Fruit fly (Drosophila melanogaster) whole organism, prepupa: ENCODE measurements around the gene CG42710.

Experiments
- Blimp-1 ChIP-seq: fragments of 200-800 bp; sonication (Bioruptor generic); optimal IDR thresholded peaks from 3 replicates; lab custom pipeline; 2017; ENCODE audit warnings: missing biosample characterization, missing genetic modification characterization, mild to moderate bottlenecking, moderate library complexity, missing genetic modification reagents
- CG10669 ChIP-seq: fragments of 200-800 bp; sonication (Bioruptor generic); optimal IDR thresholded peaks from 3 replicates; lab custom pipeline; 2018; ENCODE audit warnings: missing biosample characterization, mild to moderate bottlenecking, missing genetic modification characterization, moderate library complexity
- CG11762 ChIP-seq: fragments of 200-800 bp; sonication (Bioruptor generic); optimal IDR thresholded peaks from 3 replicates; lab custom pipeline; 2016; ENCODE audit warnings: missing biosample characterization, missing genetic modification characterization; ENCODE audit not compliant: insufficient read depth
- CG15336 ChIP-seq: fragments of 200-800 bp; sonication (Bioruptor generic); IDR thresholded peaks from 2 replicates; pipeline ENCODE4 v1.3.6; 2022; ENCODE audit warnings: missing biosample characterization, missing genetic modification characterization
- CG1621 ChIP-seq: fragments of 200-800 bp; sonication (Bioruptor generic); optimal IDR thresholded peaks from 3 replicates; lab custom pipeline; 2018; ENCODE audit warnings: missing biosample characterization, mild to moderate bottlenecking, missing genetic modification characterization
- CG16779 ChIP-seq: fragments of 200-800 bp; sonication (Bioruptor generic); optimal IDR thresholded peaks from 3 replicates; lab custom pipeline; 2017; ENCODE audit warnings: missing biosample characterization, mild to moderate bottlenecking, missing genetic modification characterization
- CG31627 ChIP-seq: fragments of 200-800 bp; sonication (Bioruptor generic); optimal IDR thresholded peaks from 3 replicates; lab custom pipeline; 2016; ENCODE audit warnings: missing biosample characterization, missing genetic modification characterization
- CG32006 ChIP-seq: fragments of 200-800 bp; sonication (Bioruptor generic); optimal IDR thresholded peaks from 3 replicates; lab custom pipeline; 2017; ENCODE audit warnings: missing biosample characterization, mild to moderate bottlenecking, missing genetic modification characterization
- CG34406 ChIP-seq: fragments of 200-800 bp; sonication (Bioruptor generic); optimal IDR thresholded peaks from 3 replicates; lab custom pipeline; 2016; ENCODE audit warnings: missing biosample characterization, missing genetic modification characterization
- CG6163 ChIP-seq: fragments of 200-800 bp; sonication (Bioruptor generic); IDR thresholded peaks from 3 replicates; pipeline ENCODE4 v1.3.6; 2022; ENCODE audit warnings: missing biosample characterization, missing genetic modification characterization
- CG6276 ChIP-seq: fragments of 200-800 bp; sonication (Bioruptor generic); optimal IDR thresholded peaks from 2 replicates; lab custom pipeline; 2017; ENCODE audit warnings: missing biosample characterization, mild to moderate bottlenecking, missing genetic modification characterization
- CG6792 ChIP-seq: fragments of 200-800 bp; sonication (Bioruptor generic); optimal IDR thresholded peaks from 3 replicates; lab custom pipeline; 2016; ENCODE audit warnings: missing biosample characterization, missing genetic modification characterization
- CG8319 ChIP-seq: fragments of 200-800 bp; sonication (Bioruptor generic); optimal IDR thresholded peaks from 3 replicates; lab custom pipeline; 2016; ENCODE audit warnings: missing biosample characterization, missing genetic modification characterization
- CG8632 ChIP-seq: fragments of 200-800 bp; sonication (Bioruptor generic); optimal IDR thresholded peaks from 3 replicates; lab custom pipeline; 2016; ENCODE audit warnings: missing biosample characterization, missing genetic modification characterization
- Eip75B ChIP-seq: fragments of 200-800 bp; sonication (Bioruptor generic); optimal IDR thresholded peaks from 3 replicates; lab custom pipeline; 2016; ENCODE audit warnings: missing biosample characterization, missing genetic modification characterization
- Eip78C ChIP-seq: fragments of 200-800 bp; sonication (Bioruptor generic); peaks from one replicate; lab custom pipeline; 2016; ENCODE audit warnings: missing biosample characterization, missing genetic modification characterization
- Eip93F ChIP-seq: fragments of 200-800 bp; sonication (Bioruptor generic); optimal IDR thresholded peaks from 2 replicates; lab custom pipeline; 2016; ENCODE audit warnings: missing biosample characterization, mild to moderate bottlenecking, missing genetic modification characterization
- Gug ChIP-seq: fragments of 200-800 bp; sonication (Bioruptor generic); IDR thresholded peaks from 2 replicates; pipeline ENCODE4 v1.3.6; 2022; ENCODE audit warnings: missing biosample characterization, missing genetic modification characterization
- Hr39 ChIP-seq: fragments of 200-800 bp; sonication (Bioruptor generic); optimal IDR thresholded peaks from 2 replicates; lab custom pipeline; 2016; ENCODE audit warnings: missing biosample characterization, missing genetic modification characterization
- Hr4 ChIP-seq: fragments of 200-800 bp; sonication (Bioruptor generic); optimal IDR thresholded peaks from 3 replicates; lab custom pipeline; 2016; ENCODE audit warnings: missing biosample characterization, missing genetic modification characterization
- OdsH ChIP-seq: fragments of 200-800 bp; sonication (Bioruptor generic); optimal IDR thresholded peaks from 3 replicates; lab custom pipeline; 2016; ENCODE audit warnings: missing biosample characterization, missing genetic modification characterization
- Smox ChIP-seq: fragments of 200-800 bp; sonication (Bioruptor generic); optimal IDR thresholded peaks from 3 replicates; lab custom pipeline; 2016; ENCODE audit warnings: missing biosample characterization, missing genetic modification characterization
- Sox102F ChIP-seq: fragments of 200-800 bp; sonication (Bioruptor generic); optimal IDR thresholded peaks from 2 replicates; lab custom pipeline; 2016; ENCODE audit warnings: missing biosample characterization, mild to moderate bottlenecking, missing genetic modification characterization
- Sox14 ChIP-seq: fragments of 200-800 bp; sonication (Bioruptor generic); optimal IDR thresholded peaks from 3 replicates; lab custom pipeline; 2016; ENCODE audit warnings: missing biosample characterization, missing genetic modification characterization
- achi ChIP-seq: fragments of 200-800 bp; sonication (Bioruptor generic); optimal IDR thresholded peaks from 3 replicates; lab custom pipeline; 2016; ENCODE audit warnings: missing biosample characterization, missing genetic modification characterization
- acj6 ChIP-seq: fragments of 200-800 bp; sonication (Bioruptor generic); optimal IDR thresholded peaks from 3 replicates; lab custom pipeline; 2016; ENCODE audit warnings: missing biosample characterization, missing genetic modification characterization
- cyc ChIP-seq: fragments of 200-800 bp; sonication (Bioruptor generic); optimal IDR thresholded peaks from 3 replicates; lab custom pipeline; 2016; ENCODE audit warnings: missing biosample characterization, missing genetic modification characterization
- eg ChIP-seq: fragments of 200-800 bp; sonication (Bioruptor generic); IDR thresholded peaks from 3 replicates; pipeline ENCODE4 v1.3.6; 2022; ENCODE audit warnings: missing biosample characterization, missing genetic modification characterization
- esn ChIP-seq: fragments of 200-800 bp; sonication (Bioruptor generic); optimal IDR thresholded peaks from 2 replicates; lab custom pipeline; 2016; ENCODE audit warnings: missing biosample characterization, mild to moderate bottlenecking, missing genetic modification characterization, moderate library complexity
- fd59A ChIP-seq: fragments of 200-800 bp; sonication (Bioruptor generic); optimal IDR thresholded peaks from 2 replicates; lab custom pipeline; 2017; ENCODE audit warnings: missing biosample characterization, mild to moderate bottlenecking, missing genetic modification characterization, missing genetic modification reagents
- fkh ChIP-seq: fragments of 200-800 bp; sonication (Bioruptor generic); optimal IDR thresholded peaks from 3 replicates; lab custom pipeline; 2017; ENCODE audit warnings: missing biosample characterization, mild to moderate bottlenecking, missing genetic modification characterization, moderate library complexity
- lz ChIP-seq: fragments of 200-800 bp; sonication (Bioruptor generic); optimal IDR thresholded peaks from 3 replicates; lab custom pipeline; 2016; ENCODE audit warnings: missing biosample characterization, missing genetic modification characterization
- net ChIP-seq: fragments of 200-800 bp; sonication (Bioruptor generic); optimal IDR thresholded peaks from 3 replicates; lab custom pipeline; 2016; ENCODE audit warnings: missing biosample characterization, missing genetic modification characterization
- pdm3 ChIP-seq: fragments of 200-800 bp; sonication (Bioruptor generic); optimal IDR thresholded peaks from 3 replicates; lab custom pipeline; 2016; ENCODE audit warnings: missing biosample characterization, missing genetic modification characterization
- salr ChIP-seq, 2 experiments: fragments of 200-800 bp; sonication (Bioruptor generic); optimal IDR thresholded peaks; 3 replicates each; lab custom pipeline; 2016 to 2018; ENCODE audit warnings: missing biosample characterization in 2 of 2, missing genetic modification characterization in 2 of 2, mild to moderate bottlenecking in 1 of 2
- ss ChIP-seq, 2 experiments: fragments of 200-800 bp; sonication (Bioruptor generic); optimal IDR thresholded peaks; 2 replicates in 1 of 2; 3 replicates in 1 of 2; lab custom pipeline; 2017 to 2018; ENCODE audit warnings: mild to moderate bottlenecking in 2 of 2, missing biosample characterization in 2 of 2, missing genetic modification characterization in 2 of 2, moderate library complexity in 1 of 2
- svp ChIP-seq: fragments of 200-800 bp; sonication (Bioruptor generic); peaks from one replicate; lab custom pipeline; 2016; ENCODE audit warnings: missing biosample characterization, missing genetic modification characterization
- topi ChIP-seq: fragments of 200-800 bp; sonication (Bioruptor generic); optimal IDR thresholded peaks from 3 replicates; lab custom pipeline; 2016; ENCODE audit warnings: missing biosample characterization, missing genetic modification characterization
- vri ChIP-seq: fragments of 200-800 bp; sonication (Bioruptor generic); optimal IDR thresholded peaks from 3 replicates; lab custom pipeline; 2016; ENCODE audit warnings: missing biosample characterization, mild to moderate bottlenecking, missing genetic modification characterization

The CG42710 gene

dm6 chr2L:8739984-8740756, 42.1 kb downstream of the CG42710 start, which contains the start of gene raw (continued):
- no peak for TF ChIP-seq Smox
- no peak for TF ChIP-seq CG16779 (tag; lab: Kevin White, UChicago)
- no peak for TF ChIP-seq CG10669 (GFP tag; lab: Kevin White, UChicago)
- no peak for TF ChIP-seq Eip93F (GFP tag; lab: Kevin White, UChicago)
- no peak for TF ChIP-seq CG1621 (tag; lab: Kevin White, UChicago)
- no peak for TF ChIP-seq achi
- peak; percentile 60; the same call in 2 of the 3 replicates for TF ChIP-seq CG6163 (GFP tag; lab: Robert Waterston, UW)
- TF ChIP-seq svp (GFP tag; lab: Kevin White, UChicago): no peak
- TF ChIP-seq Gug (GFP tag; lab: Robert Waterston, UW): no peak

- peak; percentile 14 for TF ChIP-seq topi (GFP tag; lab: Kevin White, UChicago)
- peak; percentile 39 for TF ChIP-seq Smox
- peak; percentile 11 for TF ChIP-seq CG34406 (GFP tag; lab: Kevin White, UChicago)
- peak; percentile 8 for TF ChIP-seq Sox102F (GFP tag; lab: Kevin White, UChicago)
- TF ChIP-seq OdsH (GFP tag; lab: Kevin White, UChicago): peak; percentile 4
- no peak for TF ChIP-seq CG6276
- TF ChIP-seq Blimp-1 (GFP tag; lab: Kevin White, UChicago): no peak
- TF ChIP-seq cyc (GFP tag; lab: Kevin White, UChicago): no peak
- TF ChIP-seq acj6 (GFP tag; lab: Kevin White, UChicago): peak; percentile 15
- no peak for TF ChIP-seq CG8632 (GFP tag; lab: Kevin White, UChicago)
- TF ChIP-seq esn: peak; percentile 44
- no peak for TF ChIP-seq fd59A (GFP tag; lab: Kevin White, UChicago)
- peak; percentile 15 for TF ChIP-seq lz (GFP tag; lab: Kevin White, UChicago)
- TF ChIP-seq CG1621 (tag; lab: Kevin White, UChicago): no peak
- peak; percentile 15 for TF ChIP-seq CG8319 (GFP tag; lab: Kevin White, UChicago)
- no peak for TF ChIP-seq eg
- peak; percentile 4 for TF ChIP-seq CG6792
- TF ChIP-seq net (GFP tag; lab: Kevin White, UChicago): peak; percentile 31
- TF ChIP-seq pdm3: peak; percentile 33
- TF ChIP-seq ss (GFP tag; optimal IDR thresholded peaks at IDR 0.05; lab: Kevin White, UChicago): peak; percentile 22 to 24
- TF ChIP-seq Hr39 (GFP tag; lab: Kevin White, UChicago): peak; percentile 28
- TF ChIP-seq Eip93F (GFP tag; lab: Kevin White, UChicago): peak; percentile 77
- peak; percentile 2 for TF ChIP-seq Eip75B (GFP tag; lab: Kevin White, UChicago)
- peak; percentile 54; the same call in 1 of the 2 replicates for TF ChIP-seq CG15336
- peak; percentile 3 for TF ChIP-seq Hr4 (GFP tag; lab: Kevin White, UChicago)
- TF ChIP-seq CG32006 (GFP tag; lab: Kevin White, UChicago): peak; percentile 10
- TF ChIP-seq salr (GFP tag; optimal IDR thresholded peaks at IDR 0.05; lab: Kevin White, UChicago): no peak
- peak; percentile 29 for TF ChIP-seq CG31627
- TF ChIP-seq svp (GFP tag; lab: Kevin White, UChicago): peak; percentile 83
- peak; percentile 58 for TF ChIP-seq Eip78C (GFP tag; lab: Kevin White, UChicago)
- peak; percentile 28 for TF ChIP-seq CG11762 (GFP tag; lab: Kevin White, UChicago)
- peak; percentile 86 for TF ChIP-seq vri
- peak; percentile 93 for TF ChIP-seq fkh
- TF ChIP-seq Sox14 (GFP tag; lab: Kevin White, UChicago): peak; percentile 12
These were observed 44.0 kb downstream of the CG42710 start for dm6 chr2L:8738253-8738665.
